Fruit fly (Drosophila melanogaster): ENCODE measurements around the gene CG33946.
A peak's percentile ranks its signal among the peaks of the same experiment; 100 is the strongest.

CG33946 gene

dm6 chr3L:6266321-6266720 lies 45.9 kb downstream of the CG33946 start (continued):
- TF ChIP-seq Hr4 (GFP tag; optimal IDR thresholded peaks at IDR 0.05): peak; percentile 82
- peak; percentile 83 for TF ChIP-seq achi (GFP tag; optimal IDR thresholded peaks at IDR 0.05)
- no peak for TF ChIP-seq Hr38 (GFP tag; optimal IDR thresholded peaks at IDR 0.05)
- TF ChIP-seq acj6 (GFP tag; optimal IDR thresholded peaks at IDR 0.05): peak; percentile 82
- peak; percentile 80 for TF ChIP-seq CG8119 (GFP tag; IDR thresholded peaks at IDR 0.05)
- no peak for TF ChIP-seq fd85E (GFP tag; optimal IDR thresholded peaks at IDR 0.05)
- TF ChIP-seq Sox14 (GFP tag; optimal IDR thresholded peaks at IDR 0.05): peak; percentile 76
- peak; percentile 88 to 90 for TF ChIP-seq ss (GFP tag; optimal IDR thresholded peaks at IDR 0.05)
- TF ChIP-seq Sox15 (GFP tag; optimal IDR thresholded peaks at IDR 0.05): peak; percentile 50
- peak; percentile 65 for TF ChIP-seq CG11762 (GFP tag; optimal IDR thresholded peaks at IDR 0.05; ENCODE audit: insufficient read depth)
- TF ChIP-seq dsx (GFP tag; optimal IDR thresholded peaks at IDR 0.05; ENCODE audit: poor library complexity, severe bottlenecking): peak; percentile 77
- peak; percentile 84 for TF ChIP-seq CG15336 (GFP tag; IDR thresholded peaks at IDR 0.05)
- peak; percentile 55 for TF ChIP-seq Gug (GFP tag; IDR thresholded peaks at IDR 0.05)
- peak; percentile 82 for TF ChIP-seq OdsH (GFP tag; optimal IDR thresholded peaks at IDR 0.05)
- peak; percentile 81 for TF ChIP-seq CG32006 (GFP tag; optimal IDR thresholded peaks at IDR 0.05)
- TF ChIP-seq Smox (GFP tag; optimal IDR thresholded peaks at IDR 0.05): peak; percentile 54
- TF ChIP-seq eg (GFP tag; IDR thresholded peaks at IDR 0.05): peak; percentile 92
- TF ChIP-seq CG1621 (tag; optimal IDR thresholded peaks at IDR 0.05): peak; percentile 54
- TF ChIP-seq CG11294 (GFP tag; IDR thresholded peaks at IDR 0.05): peak; percentile 44; the same call in 1 of the 2 replicates
- no peak for TF ChIP-seq CG6854 (GFP tag; optimal IDR thresholded peaks at IDR 0.05)
- TF ChIP-seq pdm3 (GFP tag; optimal IDR thresholded peaks at IDR 0.05): peak; percentile 75
- TF ChIP-seq CG8319 (GFP tag; optimal IDR thresholded peaks at IDR 0.05): no peak
- peak; percentile 89 for TF ChIP-seq CG3919 (GFP tag; optimal IDR thresholded peaks at IDR 0.05)
- peak; percentile 67 for TF ChIP-seq Sox102F (GFP tag; optimal IDR thresholded peaks at IDR 0.05)
- TF ChIP-seq CG10669 (GFP tag; optimal IDR thresholded peaks at IDR 0.05): peak; percentile 61
- peak; percentile 59 for TF ChIP-seq fd59A (GFP tag; optimal IDR thresholded peaks at IDR 0.05)
- peak; percentile 78 for TF ChIP-seq CG3032 (tag; optimal IDR thresholded peaks at IDR 0.05)
- TF ChIP-seq CG34406 (GFP tag; optimal IDR thresholded peaks at IDR 0.05): peak; percentile 71
- peak; percentile 10 for TF ChIP-seq CG6808 (GFP tag; optimal IDR thresholded peaks at IDR 0.05)
- TF ChIP-seq CG31627 (GFP tag; optimal IDR thresholded peaks at IDR 0.05): peak; percentile 45
- TF ChIP-seq salr (GFP tag; optimal IDR thresholded peaks at IDR 0.05): peak; percentile 18 to 75
- TF ChIP-seq Ets96B (tag; optimal IDR thresholded peaks at IDR 0.05): peak; percentile 69
- peak; percentile 73 for TF ChIP-seq CG8632 (GFP tag; optimal IDR thresholded peaks at IDR 0.05)
- peak; percentile 74 for TF ChIP-seq CG6792 (GFP tag; optimal IDR thresholded peaks at IDR 0.05)
- TF ChIP-seq Eip78C (GFP tag): peak; percentile 98

dm6 chr3L:6267509-6267908 lies 47.1 kb downstream of the CG33946 start:
- TF ChIP-seq CG32006 (GFP tag; optimal IDR thresholded peaks at IDR 0.05) (no peak), OdsH (GFP tag; optimal IDR thresholded peaks at IDR 0.05) (no peak), dac (GFP tag; optimal IDR thresholded peaks at IDR 0.05) (no peak), Met (GFP tag; optimal IDR thresholded peaks at IDR 0.05) (no peak)

dm6 chr3L:6268076-6268475 lies 47.7 kb downstream of the CG33946 start:
- TF ChIP-seq acj6 (GFP tag; optimal IDR thresholded peaks at IDR 0.05): no peak
- TF ChIP-seq Lpt (GFP tag; optimal IDR thresholded peaks at IDR 0.05): no peak
- peak; percentile 61; the same call in 2 of the 3 replicates for TF ChIP-seq CG8119 (GFP tag; IDR thresholded peaks at IDR 0.05)
- TF ChIP-seq CG11762 (GFP tag; optimal IDR thresholded peaks at IDR 0.05; ENCODE audit: insufficient read depth): no peak
- no peak for TF ChIP-seq CG8319 (GFP tag; optimal IDR thresholded peaks at IDR 0.05)
- peak; percentile 21 for TF ChIP-seq svp (GFP tag)
- TF ChIP-seq CG7368 (GFP tag; optimal IDR thresholded peaks at IDR 0.05): no peak
- TF ChIP-seq Hr4 (GFP tag; optimal IDR thresholded peaks at IDR 0.05): peak; percentile 68
- TF ChIP-seq CG15336 (GFP tag; IDR thresholded peaks at IDR 0.05): no peak; the same call in 1 of the 2 replicates
- TF ChIP-seq OdsH (GFP tag; optimal IDR thresholded peaks at IDR 0.05): peak; percentile 33
- peak; percentile 64 for TF ChIP-seq CG32006 (GFP tag; optimal IDR thresholded peaks at IDR 0.05)
- TF ChIP-seq Sox102F (GFP tag; optimal IDR thresholded peaks at IDR 0.05): no peak
- peak; percentile 87 for TF ChIP-seq Eip78C (GFP tag)
- TF ChIP-seq CG4318 (GFP tag; optimal IDR thresholded peaks at IDR 0.05): peak; percentile 36
- TF ChIP-seq eg (GFP tag; IDR thresholded peaks at IDR 0.05): 0 out of 3 replicates have a peak, but pooled peaks have one; percentile 25
- peak; percentile 20 for TF ChIP-seq dac (GFP tag; optimal IDR thresholded peaks at IDR 0.05)
- peak; percentile 27 for TF ChIP-seq CG6276 (GFP tag; optimal IDR thresholded peaks at IDR 0.05)

Measured in whole organism, prepupa.